Worm (Caenorhabditis elegans): ENCODE data around the gene aipr-1.

DNA sequence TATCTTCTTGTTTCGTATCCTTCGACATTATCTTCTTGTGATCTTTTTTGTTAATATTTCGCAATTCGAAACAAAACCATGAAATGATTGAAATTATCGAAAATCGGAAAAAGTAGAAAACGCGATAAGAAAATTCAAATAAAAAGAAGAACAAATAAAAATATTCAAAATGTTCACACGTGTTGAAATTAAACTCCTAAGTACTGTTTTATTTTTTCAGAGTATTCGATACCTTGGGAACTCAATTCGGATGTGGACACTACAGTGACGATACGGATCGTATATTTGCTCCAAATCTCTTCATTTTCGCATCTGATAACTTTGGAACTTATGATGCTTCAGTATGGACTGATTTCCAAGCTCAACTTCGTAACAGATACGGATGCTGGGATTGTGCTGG lies 42.1 kb upstream of the aipr-1 start, which contains the start of gene T19D12.5:
- TF ChIP-seq daf-12 (tag; optimal IDR thresholded peaks at IDR 0.05) (no peak), lin-13 (GFP tag; optimal IDR thresholded peaks at IDR 0.05) (no peak), ceh-28 (tag; optimal IDR thresholded peaks at IDR 0.05) (no peak)
